Fruit fly (Drosophila melanogaster) S2 (cell line): ENCODE measurements around the gene fit.

ENCODE experiments used
- CG8478 ChIP-seq: fragments of >200 bp; optimal IDR thresholded peaks from 2 replicates; lab custom pipeline; 2018
- CTCF ChIP-seq, 2 experiments: fragments of >200 bp; optimal IDR thresholded peaks; 2 replicates each; lab custom pipeline; 2018

DNA sequence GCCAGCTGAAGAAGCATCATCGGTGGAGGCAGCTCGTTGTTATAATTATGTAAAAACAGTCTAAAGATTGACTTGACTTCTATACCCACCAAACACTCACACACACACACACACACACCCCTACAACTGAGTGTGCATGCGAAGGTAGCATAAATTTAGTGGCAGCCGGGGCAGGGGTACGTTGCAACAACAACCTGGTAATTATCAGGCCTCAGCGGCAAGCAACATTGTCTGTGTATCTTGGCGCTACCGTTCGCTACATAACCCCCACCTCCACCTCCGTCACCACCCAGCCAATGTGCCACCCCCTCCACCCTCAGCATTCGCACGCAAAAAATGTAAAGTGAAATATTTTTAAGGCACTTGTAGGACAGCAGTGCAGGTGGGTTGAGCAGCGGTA lies 32.7 kb upstream of the fit start:
- no peak for TF ChIP-seq CTCF (optimal IDR thresholded peaks at IDR 0.05; lab: Kevin White, UChicago)
- TF ChIP-seq CG8478: no peak
